Fruit fly (Drosophila melanogaster): ENCODE measurements around the gene dos.

Gene dos

DNA sequence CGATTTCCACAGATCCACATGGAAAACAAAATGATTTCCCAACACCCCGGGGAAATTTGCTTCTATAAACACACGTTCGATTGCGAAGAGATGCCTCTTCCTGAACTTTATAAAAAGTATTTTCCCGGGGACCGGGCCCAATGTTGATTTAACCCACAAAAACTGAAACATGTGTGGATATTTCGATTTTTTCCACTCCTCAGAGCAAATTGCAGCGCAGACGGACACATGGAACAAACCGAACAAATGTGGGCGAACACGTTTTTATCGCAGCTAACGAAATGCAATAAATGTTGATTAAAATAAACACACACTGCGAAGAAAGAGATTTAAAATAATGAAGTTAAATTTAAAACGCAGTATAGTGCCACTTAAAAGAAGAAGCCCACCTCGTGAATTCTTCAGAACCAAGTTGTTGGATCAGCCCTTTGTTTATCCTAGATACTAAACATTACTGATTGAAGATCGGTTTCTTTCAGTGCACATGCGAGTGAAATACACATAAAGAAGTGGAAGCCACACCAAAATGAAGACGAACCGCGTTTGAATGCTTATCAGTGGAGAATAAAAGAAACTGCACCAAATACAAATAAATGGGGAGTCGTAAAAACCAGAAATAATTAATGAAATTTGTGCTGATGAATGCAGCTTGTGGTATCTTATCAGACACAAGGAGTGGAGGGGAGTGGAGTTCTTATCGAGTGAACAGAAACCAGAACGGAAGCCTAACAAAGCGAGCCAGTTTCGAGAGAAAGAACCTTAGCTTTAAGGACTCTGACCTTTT lies 6.3 kb upstream of the dos start (continued):
- TF ChIP-seq CG16815 (GFP tag; optimal IDR thresholded peaks at IDR 0.05) (peak; percentile 15), CG5953 (GFP tag; IDR thresholded peaks at IDR 0.05) (peak; percentile 90), Tbp (GFP tag; optimal IDR thresholded peaks at IDR 0.05) (no peak), pan (optimal IDR thresholded peaks at IDR 0.05) (no peak), pan (GFP tag; optimal IDR thresholded peaks at IDR 0.05 in 1 of 2, IDR thresholded peaks at IDR 0.05 in 1 of 2) (peak in 1 of 2 experiments; percentile 91), Lpt (GFP tag; optimal IDR thresholded peaks at IDR 0.05) (no peak), Dip2 (GFP tag; IDR thresholded peaks at IDR 0.05) (no peak), emc (GFP tag; optimal IDR thresholded peaks at IDR 0.05) (no peak), hkb (optimal IDR thresholded peaks at IDR 0.05) (no peak), hkb (GFP tag; IDR thresholded peaks at IDR 0.05) (peak; percentile 87), caup (GFP tag; optimal IDR thresholded peaks at IDR 0.05; ENCODE audit: severe bottlenecking) (peak; percentile 52), dysf (GFP tag; IDR thresholded peaks at IDR 0.05) (peak; percentile 83), Elba2 (GFP tag; optimal IDR thresholded peaks at IDR 0.05) (no peak), row (GFP tag; IDR thresholded peaks at IDR 0.05) (peak; percentile 81), CG10321 (GFP tag; IDR thresholded peaks at IDR 0.05) (no peak), yki (optimal IDR thresholded peaks at IDR 0.05) (no peak), pb (GFP tag; optimal IDR thresholded peaks at IDR 0.05) (peak; percentile 64), gro (GFP tag; optimal IDR thresholded peaks at IDR 0.05) (peak; percentile 1), CG13296 (GFP tag; optimal IDR thresholded peaks at IDR 0.05) (peak; percentile 44), kni (GFP tag; optimal IDR thresholded peaks at IDR 0.05) (peak; percentile 38), kay (GFP tag; optimal IDR thresholded peaks at IDR 0.05) (peak; percentile 39), disco-r (GFP tag; optimal IDR thresholded peaks at IDR 0.05) (peak; percentile 72), ranshi (GFP tag; IDR thresholded peaks at IDR 0.05) (peak; percentile 81), unpg (GFP tag; optimal IDR thresholded peaks at IDR 0.05) (peak; percentile 85), CG4820 (GFP tag; optimal IDR thresholded peaks at IDR 0.05) (peak; percentile 82), ase (GFP tag; IDR thresholded peaks at IDR 0.05) (peak; percentile 86), CG33213 (GFP tag; optimal IDR thresholded peaks at IDR 0.05) (peak; percentile 82), CG32767 (GFP tag; IDR thresholded peaks at IDR 0.05) (peak; percentile 74), sim (GFP tag; IDR thresholded peaks at IDR 0.05) (peak; percentile 72), salm (tag; optimal IDR thresholded peaks at IDR 0.05) (peak; percentile 71), E2f2 (GFP tag; IDR thresholded peaks at IDR 0.05) (peak; percentile 59; the same call in 1 of the 2 replicates), CG17359 (tag; optimal IDR thresholded peaks at IDR 0.05) (peak; percentile 93), Spps (tag; optimal IDR thresholded peaks at IDR 0.05) (peak; percentile 75), CG15269 (tag; optimal IDR thresholded peaks at IDR 0.05) (peak; percentile 80), CG30431 (GFP tag; optimal IDR thresholded peaks at IDR 0.05) (peak; percentile 59), nom (GFP tag; optimal IDR thresholded peaks at IDR 0.05) (no peak), Sox102F (GFP tag; optimal IDR thresholded peaks at IDR 0.05) (peak; percentile 94), CG11504 (tag; optimal IDR thresholded peaks at IDR 0.05) (peak; percentile 90), Ssrp (tag; optimal IDR thresholded peaks at IDR 0.05) (peak; percentile 85), CG1233 (GFP tag; optimal IDR thresholded peaks at IDR 0.05) (peak; percentile 75), CG3163 (GFP tag; optimal IDR thresholded peaks at IDR 0.05) (peak; percentile 42), Sox100B (GFP tag; optimal IDR thresholded peaks at IDR 0.05) (peak; percentile 83), crp (GFP tag; optimal IDR thresholded peaks at IDR 0.05) (peak in 1 of 2 experiments; percentile 22), CG10209 (GFP tag; optimal IDR thresholded peaks at IDR 0.05) (peak; percentile 58), CG6791 (GFP tag; IDR thresholded peaks at IDR 0.05; ENCODE audit: partially characterized antibody) (no peak), CG10979 (tag; optimal IDR thresholded peaks at IDR 0.05) (peak; percentile 88), CG6175 (GFP tag; IDR thresholded peaks at IDR 0.05) (no peak), CG17802 (tag; optimal IDR thresholded peaks at IDR 0.05) (peak; percentile 76), dmrt11E (tag; optimal IDR thresholded peaks at IDR 0.05) (peak; percentile 76), CG3407 (GFP tag; optimal IDR thresholded peaks at IDR 0.05) (peak; percentile 74)
